Fruit fly (Drosophila melanogaster) whole organism, embryonic: Measurements from ENCODE around the gene mRpL28.

Experiments used
- Atf3 ChIP-seq: fragments of 200-800 bp; sonication (Bioruptor generic); optimal IDR thresholded peaks from 3 replicates; lab custom pipeline; 2016; ENCODE audit warnings: missing biosample characterization, missing genetic modification characterization
- Awh ChIP-seq: fragments of 200-800 bp; sonication (Bioruptor generic); IDR thresholded peaks from 2 replicates; pipeline ENCODE4, ENCODE4 v1.3.6; 2022; ENCODE audit warnings: missing biosample characterization, missing genetic modification characterization
- BEAF-32 ChIP-seq: fragments of 200-800 bp; sonication (Bioruptor generic); optimal IDR thresholded peaks from 3 replicates; lab custom pipeline; 2017; ENCODE audit warnings: missing biosample characterization, missing genetic modification characterization, mild to moderate bottlenecking, moderate library complexity, missing genetic modification reagents
- CG10654 ChIP-seq: fragments of 200-800 bp; sonication (Bioruptor generic); optimal IDR thresholded peaks from 2 replicates; lab custom pipeline; 2016; ENCODE audit warnings: missing biosample characterization, missing genetic modification characterization
- CG11456 ChIP-seq: fragments of 200-800 bp; sonication (Bioruptor generic); IDR thresholded peaks from 3 replicates; pipeline ENCODE4 v1.3.6; 2022; ENCODE audit warnings: missing biosample characterization, missing genetic modification characterization
- CG12219 ChIP-seq: fragments of 200-800 bp; sonication (Bioruptor generic); optimal IDR thresholded peaks from 3 replicates; lab custom pipeline; 2018; ENCODE audit warnings: missing biosample characterization, mild to moderate bottlenecking, missing genetic modification characterization
- CG16863 ChIP-seq: fragments of 200-800 bp; sonication (Bioruptor generic); optimal IDR thresholded peaks from 3 replicates; lab custom pipeline; 2016; ENCODE audit warnings: missing biosample characterization, missing genetic modification characterization
- CG17829 ChIP-seq: fragments of 200-800 bp; optimal IDR thresholded peaks from 2 replicates; lab custom pipeline; 2019; ENCODE audit warnings: missing biosample characterization, mild to moderate bottlenecking, missing genetic modification characterization, moderate library complexity
- CG2120 ChIP-seq: fragments of 200-800 bp; sonication (Bioruptor generic); optimal IDR thresholded peaks from 3 replicates; lab custom pipeline; 2016; ENCODE audit warnings: missing biosample characterization, missing genetic modification characterization
- CG2202 ChIP-seq: fragments of 200-800 bp; sonication (Bioruptor generic); optimal IDR thresholded peaks from 2 replicates; lab custom pipeline; 2018; ENCODE audit warnings: missing biosample characterization, mild to moderate bottlenecking, missing genetic modification characterization
- CG4360 ChIP-seq: fragments of 200-800 bp; sonication (Bioruptor generic); IDR thresholded peaks from 2 replicates; pipeline ENCODE4 v1.3.6; 2022; ENCODE audit warnings: missing biosample characterization, missing genetic modification characterization
- CG4404 ChIP-seq: fragments of 200-800 bp; sonication (Bioruptor generic); IDR thresholded peaks from 2 replicates; pipeline ENCODE4 v1.3.6; 2022; ENCODE audit warnings: missing biosample characterization, missing genetic modification characterization
- CG4424 ChIP-seq: fragments of 200-800 bp; sonication (Bioruptor generic); optimal IDR thresholded peaks from 3 replicates; lab custom pipeline; 2016; ENCODE audit warnings: missing biosample characterization, missing genetic modification characterization
- CG4707 ChIP-seq: fragments of 200-800 bp; sonication (Bioruptor generic); optimal IDR thresholded peaks from 2 replicates; lab custom pipeline; 2018; ENCODE audit warnings: missing biosample characterization, mild to moderate bottlenecking, missing genetic modification characterization, moderate library complexity
- CG6272 ChIP-seq: fragments of 200-800 bp; sonication (Bioruptor generic); IDR thresholded peaks from 2 replicates; pipeline ENCODE4 v1.3.6; 2022; ENCODE audit warnings: missing biosample characterization, missing genetic modification characterization
- CG7745 ChIP-seq: fragments of 200-800 bp; sonication (Bioruptor generic); optimal IDR thresholded peaks from 2 replicates; lab custom pipeline; 2018; ENCODE audit warnings: missing biosample characterization, mild to moderate bottlenecking, missing genetic modification characterization, moderate library complexity
- CG7987 ChIP-seq: fragments of 200-800 bp; sonication (Bioruptor generic); optimal IDR thresholded peaks from 2 replicates; lab custom pipeline; 2018; ENCODE audit warnings: missing biosample characterization, mild to moderate bottlenecking, missing genetic modification characterization, moderate library complexity
- CG9932 ChIP-seq: fragments of 200-800 bp; sonication (Bioruptor generic); IDR thresholded peaks from 2 replicates; pipeline ENCODE4 v1.3.6; 2022; ENCODE audit warnings: missing biosample characterization, missing genetic modification characterization
- D19B ChIP-seq: fragments of 200-800 bp; sonication (Bioruptor generic); optimal IDR thresholded peaks from 2 replicates; lab custom pipeline; 2017; ENCODE audit warnings: missing biosample characterization, mild to moderate bottlenecking, missing genetic modification characterization
- Dfd ChIP-seq, 2 experiments: fragments of >200 bp; optimal IDR thresholded peaks; 2 replicates each; lab custom pipeline; 2017; ENCODE audit warnings: missing biosample characterization in 2 of 2, missing genetic modification characterization in 2 of 2
- Fer1 ChIP-seq: fragments of 200-800 bp; sonication (Bioruptor generic); optimal IDR thresholded peaks from 2 replicates; lab custom pipeline; 2017; ENCODE audit warnings: missing biosample characterization, mild to moderate bottlenecking, missing genetic modification characterization
- Hand ChIP-seq: fragments of 200-800 bp; sonication (Bioruptor generic); optimal IDR thresholded peaks from 2 replicates; lab custom pipeline; 2017; ENCODE audit warnings: mild to moderate bottlenecking, missing biosample characterization, missing genetic modification reagents, missing genetic modification characterization
- Hmx ChIP-seq: fragments of 200-800 bp; sonication (Bioruptor generic); optimal IDR thresholded peaks from 2 replicates; lab custom pipeline; 2016; ENCODE audit warnings: missing biosample characterization, missing genetic modification characterization
- Hsf ChIP-seq: fragments of 200-800 bp; sonication (Bioruptor generic); optimal IDR thresholded peaks from 3 replicates; lab custom pipeline; 2016; ENCODE audit warnings: missing biosample characterization, missing genetic modification characterization
- Neu2 ChIP-seq: fragments of 200-800 bp; sonication (Bioruptor generic); optimal IDR thresholded peaks from 3 replicates; lab custom pipeline; 2016; ENCODE audit warnings: missing biosample characterization, missing genetic modification characterization, borderline replicate concordance
- Nf-YB ChIP-seq: fragments of 200-800 bp; sonication (Bioruptor generic); optimal IDR thresholded peaks from 3 replicates; lab custom pipeline; 2019; ENCODE audit warnings: missing biosample characterization, mild to moderate bottlenecking, missing genetic modification characterization, moderate library complexity
- PHDP ChIP-seq: fragments of 200-800 bp; sonication (Bioruptor generic); optimal IDR thresholded peaks from 3 replicates; lab custom pipeline; 2018; ENCODE audit warnings: missing biosample characterization, mild to moderate bottlenecking, missing genetic modification characterization, moderate library complexity
- Ravus ChIP-seq: fragments of 200-800 bp; sonication (Bioruptor generic); IDR thresholded peaks from 2 replicates; pipeline ENCODE4 v1.3.6; 2022; ENCODE audit warnings: missing biosample characterization, missing genetic modification characterization
- Sox102F ChIP-seq: fragments of 200-800 bp; sonication (Bioruptor generic); optimal IDR thresholded peaks from 2 replicates; lab custom pipeline; 2018; ENCODE audit warnings: missing biosample characterization, mild to moderate bottlenecking, missing genetic modification characterization, moderate library complexity
- ara ChIP-seq: fragments of 200-800 bp; sonication (Bioruptor generic); IDR thresholded peaks from 2 replicates; pipeline ENCODE4 v1.3.6; 2022; ENCODE audit warnings: missing biosample characterization, missing genetic modification characterization
- ase ChIP-seq: fragments of 200-800 bp; sonication (Bioruptor generic); IDR thresholded peaks from 3 replicates; pipeline ENCODE4 v1.3.6; 2022; ENCODE audit warnings: missing biosample characterization, missing genetic modification characterization
- bigmax ChIP-seq: fragments of 200-800 bp; sonication (Bioruptor generic); optimal IDR thresholded peaks from 2 replicates; lab custom pipeline; 2018; ENCODE audit warnings: missing biosample characterization, mild to moderate bottlenecking, missing genetic modification characterization
- disco-r ChIP-seq: fragments of 200-800 bp; sonication (Bioruptor generic); optimal IDR thresholded peaks from 2 replicates; lab custom pipeline; 2016; ENCODE audit warnings: missing biosample characterization, missing genetic modification characterization
- dpn ChIP-seq, 2 experiments: fragments of 200-800 bp; sonication (Bioruptor generic); optimal IDR thresholded peaks; 3 replicates each; lab custom pipeline; 2016; ENCODE audit warnings: missing biosample characterization in 2 of 2, missing genetic modification characterization in 2 of 2
- dysf ChIP-seq: fragments of 200-800 bp; sonication (Bioruptor generic); IDR thresholded peaks from 3 replicates; pipeline ENCODE4 v1.3.6; 2022; ENCODE audit warnings: missing biosample characterization, missing genetic modification characterization
- her ChIP-seq: fragments of 200-800 bp; sonication (Bioruptor generic); optimal IDR thresholded peaks from 2 replicates; lab custom pipeline; 2016; ENCODE audit warnings: missing biosample characterization, missing genetic modification characterization
- ind ChIP-seq: fragments of 200-800 bp; sonication (Bioruptor generic); optimal IDR thresholded peaks from 3 replicates; lab custom pipeline; 2016; ENCODE audit warnings: missing biosample characterization, missing genetic modification characterization
- nau ChIP-seq: fragments of 200-800 bp; sonication (Bioruptor generic); optimal IDR thresholded peaks from 3 replicates; lab custom pipeline; 2017; ENCODE audit warnings: missing biosample characterization, mild to moderate bottlenecking, missing genetic modification characterization, missing genetic modification reagents
- nerfin-2 ChIP-seq: fragments of 200-800 bp; sonication (Bioruptor generic); IDR thresholded peaks from 2 replicates; pipeline ENCODE4 v1.3.6; 2022; ENCODE audit warnings: missing biosample characterization, missing genetic modification characterization; ENCODE audit not compliant: partially characterized antibody
- odd ChIP-seq: fragments of 200-800 bp; sonication (Bioruptor generic); optimal IDR thresholded peaks from 2 replicates; lab custom pipeline; 2017; ENCODE audit warnings: missing biosample characterization, mild to moderate bottlenecking, missing genetic modification characterization
- otp ChIP-seq: fragments of 200-800 bp; sonication (Bioruptor generic); IDR thresholded peaks from 3 replicates; pipeline ENCODE4, ENCODE4 v1.3.6; 2022; ENCODE audit warnings: missing biosample characterization, missing genetic modification characterization
- pnt ChIP-seq: fragments of 200-800 bp; sonication (Bioruptor generic); optimal IDR thresholded peaks from 3 replicates; lab custom pipeline; 2016; ENCODE audit warnings: missing biosample characterization, missing genetic modification characterization
- repo ChIP-seq: fragments of 200-800 bp; sonication (Bioruptor generic); optimal IDR thresholded peaks from 2 replicates; lab custom pipeline; 2016; ENCODE audit warnings: missing biosample characterization, missing genetic modification characterization
- schlank ChIP-seq: fragments of 200-800 bp; sonication (Bioruptor generic); optimal IDR thresholded peaks from 2 replicates; lab custom pipeline; 2018; ENCODE audit warnings: missing biosample characterization, mild to moderate bottlenecking, missing genetic modification characterization
- sd ChIP-seq: fragments of 200-800 bp; sonication (Bioruptor generic); optimal IDR thresholded peaks from 3 replicates; lab custom pipeline; 2018; ENCODE audit warnings: missing biosample characterization, mild to moderate bottlenecking, missing genetic modification characterization, moderate library complexity
- shn ChIP-seq: fragments of 200-800 bp; sonication (Bioruptor generic); optimal IDR thresholded peaks from 3 replicates; lab custom pipeline; 2016; ENCODE audit warnings: missing biosample characterization, missing genetic modification characterization
- ssp ChIP-seq: fragments of 200-800 bp; sonication (Bioruptor generic); IDR thresholded peaks from 2 replicates; pipeline ENCODE4 v1.3.6; 2022; ENCODE audit warnings: missing biosample characterization, missing genetic modification characterization
- tx ChIP-seq: fragments of 200-800 bp; sonication (Bioruptor generic); optimal IDR thresholded peaks from 2 replicates; lab custom pipeline; 2016; ENCODE audit warnings: missing biosample characterization, missing genetic modification characterization
- vvl ChIP-seq: fragments of 200-800 bp; sonication (Bioruptor generic); IDR thresholded peaks from 2 replicates; pipeline ENCODE4 v1.3.6; 2022; ENCODE audit warnings: missing biosample characterization, missing genetic modification characterization
- wek ChIP-seq: fragments of 200-800 bp; sonication (Bioruptor generic); optimal IDR thresholded peaks from 3 replicates; lab custom pipeline; 2018; ENCODE audit warnings: missing biosample characterization, mild to moderate bottlenecking, missing genetic modification characterization, moderate library complexity

mRpL28 gene

dm6 chr2L:5000287-5000871 is 26.6 kb downstream of the mRpL28 start (continued):
- 0 out of 2 replicates have a peak, but pooled peaks have one; percentile 32 for TF ChIP-seq CG4360
- TF ChIP-seq ssp (GFP tag; lab: Robert Waterston, UW), result peak; percentile 35
- peak; percentile 67; the same call in 2 of the 3 replicates for TF ChIP-seq otp (GFP tag; lab: Robert Waterston, UW)
- peak; percentile 46 for TF ChIP-seq her
- peak; percentile 85 for TF ChIP-seq odd
- TF ChIP-seq ara, result peak; percentile 80
- TF ChIP-seq nau, result peak; percentile 67
- peak; percentile 53 for TF ChIP-seq sd (tag; lab: Kevin White, UChicago)
- peak; percentile 69 for TF ChIP-seq Hmx (GFP tag; lab: Kevin White, UChicago)
- TF ChIP-seq disco-r, result peak; percentile 69
- TF ChIP-seq bigmax (GFP tag; lab: Kevin White, UChicago), result no peak
- TF ChIP-seq D19B (GFP tag; lab: Kevin White, UChicago), result peak; percentile 55
- peak; percentile 86 for TF ChIP-seq Fer1 (GFP tag; lab: Kevin White, UChicago)
- peak; percentile 78 for TF ChIP-seq CG9932
- TF ChIP-seq ind (GFP tag; lab: Kevin White, UChicago), result peak; percentile 74
- TF ChIP-seq CG17829 (tag; lab: Kevin White, UChicago), result peak; percentile 92
- TF ChIP-seq CG2120 (GFP tag; lab: Kevin White, UChicago), result peak; percentile 87
- peak; percentile 31 for TF ChIP-seq shn (GFP tag; lab: Kevin White, UChicago)
- peak; percentile 48; the same call in 2 of the 3 replicates for TF ChIP-seq ase (GFP tag; lab: Robert Waterston, UW)
- peak; percentile 30 for TF ChIP-seq CG7745 (tag; lab: Kevin White, UChicago)
- TF ChIP-seq CG4424, result peak; percentile 75
- no peak for TF ChIP-seq nerfin-2 (GFP tag; lab: Robert Waterston, UW)
- TF ChIP-seq vvl (GFP tag; lab: Robert Waterston, UW), result peak; percentile 88
- TF ChIP-seq CG6272 (GFP tag; lab: Robert Waterston, UW), result 0 out of 2 replicates have a peak, but pooled peaks have one; percentile 25
- TF ChIP-seq BEAF-32, result no peak
- TF ChIP-seq PHDP (tag; lab: Kevin White, UChicago), result peak; percentile 90
- TF ChIP-seq Ravus (GFP tag; lab: Robert Waterston, UW), result peak; percentile 53
- TF ChIP-seq Neu2 (GFP tag; lab: Kevin White, UChicago), result peak; percentile 45
- peak; percentile 64 for TF ChIP-seq CG16863 (GFP tag; lab: Kevin White, UChicago)
- TF ChIP-seq CG4404, result peak; percentile 81
- peak; percentile 63 for TF ChIP-seq CG10654
- TF ChIP-seq Atf3 (GFP tag; lab: Kevin White, UChicago), result peak; percentile 44
- no peak for TF ChIP-seq wek (GFP tag; lab: Kevin White, UChicago)
- no peak for TF ChIP-seq Dfd (GFP tag; optimal IDR thresholded peaks at IDR 0.05; lab: Kevin White, UChicago)
- peak; percentile 51 for TF ChIP-seq tx (GFP tag; lab: Kevin White, UChicago)
- peak; percentile 74 for TF ChIP-seq Hsf (GFP tag; lab: Kevin White, UChicago)
- peak; percentile 58 to 64 for TF ChIP-seq dpn (GFP tag; optimal IDR thresholded peaks at IDR 0.05; lab: Kevin White, UChicago)
- TF ChIP-seq schlank, result peak; percentile 46
- TF ChIP-seq dysf (GFP tag; lab: Robert Waterston, UW), result peak; percentile 86
- 0 out of 3 replicates have a peak, but pooled peaks have one; percentile 64 for TF ChIP-seq CG11456 (GFP tag; lab: Robert Waterston, UW)
- peak; percentile 77 for TF ChIP-seq Sox102F (GFP tag; lab: Kevin White, UChicago)
- peak; percentile 84 for TF ChIP-seq Awh (GFP tag; lab: Robert Waterston, UW)
- TF ChIP-seq CG7987 (GFP tag; lab: Kevin White, UChicago), result peak; percentile 24
- TF ChIP-seq CG2202 (tag; lab: Kevin White, UChicago), result peak; percentile 85
- TF ChIP-seq CG12219 (GFP tag; lab: Kevin White, UChicago), result peak; percentile 64
- TF ChIP-seq Hand, result peak; percentile 74
- peak; percentile 69 for TF ChIP-seq CG4707
- peak; percentile 75 for TF ChIP-seq Nf-YB (GFP tag; lab: Kevin White, UChicago)
- peak; percentile 73 for TF ChIP-seq pnt (GFP tag; lab: Kevin White, UChicago)
- TF ChIP-seq repo (GFP tag; lab: Kevin White, UChicago), result peak; percentile 14
